Fruit fly (Drosophila melanogaster) whole organism, pupa: ENCODE measurements around the gene CG4770.

Source experiments
- CG17806 ChIP-seq: fragments of 200-800 bp; sonication (Bioruptor generic); optimal IDR thresholded peaks from 2 replicates; lab custom pipeline; 2018; ENCODE audit warnings: missing biosample characterization, mild to moderate bottlenecking, missing genetic modification characterization, moderate library complexity
- CG32121 ChIP-seq: fragments of 200-800 bp; sonication (Bioruptor generic); IDR thresholded peaks from 2 replicates; pipeline ENCODE4 v1.3.6; 2022; ENCODE audit warnings: missing biosample characterization, missing genetic modification characterization
- CG8301 ChIP-seq: fragments of 200-800 bp; sonication (Bioruptor generic); optimal IDR thresholded peaks from 2 replicates; lab custom pipeline; 2018; ENCODE audit warnings: missing biosample characterization, mild to moderate bottlenecking, missing genetic modification characterization
- CG9948 ChIP-seq: fragments of 200-800 bp; sonication (Bioruptor generic); optimal IDR thresholded peaks from 2 replicates; lab custom pipeline; 2018; ENCODE audit warnings: missing biosample characterization, mild to moderate bottlenecking, missing genetic modification characterization, moderate library complexity

- TF ChIP-seq CG32121 (GFP tag; lab: Robert Waterston, UW) (no peak), CG17806 (no peak), CG8301 (tag; lab: Kevin White, UChicago) (no peak), CG9948 (no peak)
These were observed 30.0 kb upstream of the CG4770 start, which contains the start of gene ninaE for dm6 chr3R:19888156-19888784.
